Fruit fly (Drosophila melanogaster) whole organism, adult: ENCODE measurements around the gene CG11902.

Experiments
- CG11617 ChIP-seq: fragments of 200-800 bp; sonication (Bioruptor generic); optimal IDR thresholded peaks from 2 replicates; lab custom pipeline; 2017; ENCODE audit warnings: mild to moderate bottlenecking, missing biosample characterization, missing genetic modification reagents, missing genetic modification characterization
- CG12768 ChIP-seq: fragments of 200-800 bp; sonication (Bioruptor generic); optimal IDR thresholded peaks from 2 replicates; lab custom pipeline; 2017; ENCODE audit warnings: missing biosample characterization, missing genetic modification characterization, mild to moderate bottlenecking, moderate library complexity, missing genetic modification reagents
- CG14711 ChIP-seq: fragments of 200-800 bp; sonication (Bioruptor generic); optimal IDR thresholded peaks from 2 replicates; lab custom pipeline; 2018; ENCODE audit warnings: missing biosample characterization, mild to moderate bottlenecking, missing genetic modification characterization, moderate library complexity
- CG1620 ChIP-seq: fragments of 200-800 bp; sonication (Bioruptor generic); optimal IDR thresholded peaks from 2 replicates; lab custom pipeline; 2016; ENCODE audit warnings: missing biosample characterization, missing genetic modification characterization
- CG33017 ChIP-seq: fragments of 200-800 bp; sonication (Bioruptor generic); optimal IDR thresholded peaks from 2 replicates; lab custom pipeline; 2018; ENCODE audit warnings: missing biosample characterization, mild to moderate bottlenecking, missing genetic modification characterization, moderate library complexity
- CG5204 ChIP-seq: fragments of 200-800 bp; sonication (Bioruptor generic); optimal IDR thresholded peaks from 2 replicates; lab custom pipeline; 2016; ENCODE audit warnings: missing biosample characterization, missing genetic modification characterization
- CG7045 ChIP-seq: fragments of 200-800 bp; sonication (Bioruptor generic); optimal IDR thresholded peaks from 2 replicates; lab custom pipeline; 2017; ENCODE audit warnings: missing biosample characterization, mild to moderate bottlenecking, missing genetic modification characterization
- CG7101 ChIP-seq: fragments of 200-800 bp; sonication (Bioruptor generic); optimal IDR thresholded peaks from 2 replicates; lab custom pipeline; 2018; ENCODE audit warnings: missing biosample characterization, mild to moderate bottlenecking, missing genetic modification characterization, moderate library complexity
- Clk ChIP-seq: fragments of 200-800 bp; sonication (Bioruptor generic); optimal IDR thresholded peaks from 2 replicates; lab custom pipeline; 2017; ENCODE audit warnings: missing biosample characterization, missing genetic modification characterization
- Crg-1 ChIP-seq: fragments of 200-800 bp; sonication (Bioruptor generic); optimal IDR thresholded peaks from 2 replicates; lab custom pipeline; 2016; ENCODE audit warnings: missing biosample characterization, missing genetic modification characterization
- Hr96 ChIP-seq: fragments of 200-800 bp; sonication (Bioruptor generic); optimal IDR thresholded peaks from 2 replicates; lab custom pipeline; 2016; ENCODE audit warnings: missing biosample characterization, missing genetic modification characterization
- Mnt ChIP-seq: fragments of 200-800 bp; sonication (Bioruptor generic); optimal IDR thresholded peaks from 2 replicates; lab custom pipeline; 2016; ENCODE audit warnings: missing biosample characterization, mild to moderate bottlenecking, missing genetic modification characterization
- bab1 ChIP-seq: fragments of 200-800 bp; sonication (Bioruptor generic); optimal IDR thresholded peaks from 3 replicates; lab custom pipeline; 2019; ENCODE audit warnings: missing biosample characterization, mild to moderate bottlenecking, missing genetic modification characterization, moderate library complexity
- cic ChIP-seq: fragments of 200-800 bp; sonication (Bioruptor generic); optimal IDR thresholded peaks from 2 replicates; lab custom pipeline; 2017; ENCODE audit warnings: missing biosample characterization, mild to moderate bottlenecking, missing genetic modification characterization, moderate library complexity
- cnc ChIP-seq, 2 experiments: fragments of >200 bp; optimal IDR thresholded peaks; 2 replicates each; lab custom pipeline; 2017
- kay ChIP-seq: fragments of 200-800 bp; sonication (Bioruptor generic); peaks from one replicate; lab custom pipeline; 2016; ENCODE audit warnings: missing biosample characterization, missing genetic modification characterization, borderline replicate concordance
- ovo ChIP-seq: fragments of 200-800 bp; sonication (Bioruptor generic); optimal IDR thresholded peaks from 2 replicates; lab custom pipeline; 2016; ENCODE audit warnings: missing biosample characterization, missing genetic modification characterization
- pad ChIP-seq: fragments of 200-800 bp; sonication (Bioruptor generic); optimal IDR thresholded peaks from 3 replicates; lab custom pipeline; 2017; ENCODE audit warnings: missing biosample characterization, missing genetic modification characterization, mild to moderate bottlenecking, moderate library complexity, missing genetic modification reagents
- tj ChIP-seq: fragments of 200-800 bp; sonication (Bioruptor generic); optimal IDR thresholded peaks from 3 replicates; lab custom pipeline; 2017; ENCODE audit warnings: missing biosample characterization, mild to moderate bottlenecking, missing genetic modification characterization, moderate library complexity
- toe ChIP-seq: fragments of 200-800 bp; sonication (Bioruptor generic); optimal IDR thresholded peaks from 2 replicates; lab custom pipeline; 2016; ENCODE audit warnings: missing biosample characterization, missing genetic modification characterization

Gene CG11902

dm6 chr3R:25329079-25329478 lies 6.0 kb upstream of the CG11902 start, which contains the start of gene CHKov1:
TSS of gene CHKov1 (minus strand) at chr3R:25329316.
- TF ChIP-seq toe (no peak), tj (GFP tag; lab: Kevin White, UChicago) (no peak), CG1620 (GFP tag; lab: Kevin White, UChicago) (no peak), CG11617 (GFP tag; lab: Kevin White, UChicago) (peak; percentile 13), bab1 (GFP tag; lab: Kevin White, UChicago) (no peak), pad (no peak), cic (GFP tag; lab: Kevin White, UChicago) (peak; percentile 1), CG12768 (GFP tag; lab: Kevin White, UChicago) (peak; percentile 21), cnc (optimal IDR thresholded peaks at IDR 0.05; lab: Kevin White, UChicago) (no peak), Mnt (GFP tag; lab: Kevin White, UChicago) (no peak), Hr96 (GFP tag; lab: Kevin White, UChicago) (no peak), kay (GFP tag; lab: Kevin White, UChicago) (no peak), CG5204 (GFP tag; lab: Kevin White, UChicago) (no peak), CG33017 (tag; lab: Kevin White, UChicago) (peak; percentile 43)

DNA sequence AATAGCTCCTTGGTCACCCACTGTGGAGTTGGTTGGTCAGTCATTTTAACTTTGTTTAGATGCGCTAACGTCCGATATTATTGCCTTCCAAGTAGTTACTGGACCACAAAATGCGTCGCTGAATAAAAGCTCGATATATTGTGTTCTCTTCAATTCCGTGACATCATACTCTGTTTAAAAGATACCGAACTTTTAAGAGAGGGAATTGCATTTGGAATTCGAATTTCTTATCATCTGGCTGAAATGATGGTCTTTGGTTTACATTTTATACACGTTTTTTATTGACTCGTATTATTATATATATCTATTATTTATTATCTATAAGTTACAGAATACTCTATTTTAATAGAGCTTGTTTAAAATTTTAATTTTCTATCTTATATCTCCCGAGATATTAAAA lies 4.0 kb upstream of the CG11902 start, which contains the start of gene CHKov2:
Gene CHKov2 (minus strand): TSS at position 101 of the 400 bp plus-strand sequence.
- TF ChIP-seq Clk (GFP tag; lab: Kevin White, UChicago) (no peak), cic (GFP tag; lab: Kevin White, UChicago) (peak; percentile 5)

- TF ChIP-seq CG7045 (GFP tag; lab: Kevin White, UChicago): no peak
- TF ChIP-seq cic (GFP tag; lab: Kevin White, UChicago): no peak
- no peak for TF ChIP-seq Mnt (GFP tag; lab: Kevin White, UChicago)
- no peak for TF ChIP-seq CG1620 (GFP tag; lab: Kevin White, UChicago)
- no peak for TF ChIP-seq ovo (GFP tag; lab: Kevin White, UChicago)
- TF ChIP-seq CG12768 (GFP tag; lab: Kevin White, UChicago): no peak
- no peak for TF ChIP-seq CG11617 (GFP tag; lab: Kevin White, UChicago)
- TF ChIP-seq toe: no peak
- TF ChIP-seq CG5204 (GFP tag; lab: Kevin White, UChicago): no peak
- TF ChIP-seq CG7101 (tag; lab: Kevin White, UChicago): no peak
- no peak for TF ChIP-seq Clk (GFP tag; lab: Kevin White, UChicago)
- no peak for TF ChIP-seq pad
- no peak for TF ChIP-seq bab1 (GFP tag; lab: Kevin White, UChicago)
- no peak for TF ChIP-seq CG33017 (tag; lab: Kevin White, UChicago)
- TF ChIP-seq CG14711 (tag; lab: Kevin White, UChicago): no peak
- no peak for TF ChIP-seq cnc (optimal IDR thresholded peaks at IDR 0.05; lab: Kevin White, UChicago)
- no peak for TF ChIP-seq tj (GFP tag; lab: Kevin White, UChicago)
- no peak for TF ChIP-seq Hr96 (GFP tag; lab: Kevin White, UChicago)
- no peak for TF ChIP-seq Crg-1 (GFP tag; lab: Kevin White, UChicago)
Measured at dm6 chr3R:25339952-25340351, 4.9 kb downstream of the CG11902 start, which contains the start of gene rha. TSS of gene rha (plus strand) at chr3R:25340252.

- TF ChIP-seq tj (GFP tag; lab: Kevin White, UChicago) (peak; percentile 43), bab1 (GFP tag; lab: Kevin White, UChicago) (no peak)
Measured at dm6 chr3R:25346899-25347298, 11.8 kb downstream of the CG11902 start, which contains the start of gene tobi. TSS of gene tobi (minus strand) at chr3R:25346921.

DNA sequence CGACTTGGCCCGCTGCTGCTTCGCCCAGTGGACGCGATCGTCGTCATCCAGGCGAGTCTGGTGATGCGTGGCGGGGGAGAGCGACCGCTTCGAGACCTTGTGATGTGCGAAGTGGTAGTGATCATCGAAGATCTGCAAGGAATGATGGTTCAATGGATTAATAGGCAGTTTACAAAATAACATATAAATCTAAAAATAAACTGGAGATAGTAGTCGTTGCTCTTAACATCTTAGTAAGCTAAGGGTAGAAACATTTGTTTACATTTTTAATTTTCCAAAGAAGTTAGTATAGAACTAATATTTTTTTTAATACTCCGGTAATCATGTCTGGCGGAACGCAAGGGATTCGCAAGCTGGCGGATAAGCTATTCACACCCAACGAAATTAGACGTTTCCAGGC lies 22.9 kb downstream of the CG11902 start, which contains the start of gene ND-49L:
Gene ND-49L (plus strand): TSS at position 301 of the 400 bp plus-strand sequence.
- TF ChIP-seq cic (GFP tag; lab: Kevin White, UChicago) (no peak), pad (no peak), ovo (GFP tag; lab: Kevin White, UChicago) (no peak), Clk (GFP tag; lab: Kevin White, UChicago) (no peak), CG7101 (tag; lab: Kevin White, UChicago) (no peak), kay (GFP tag; lab: Kevin White, UChicago) (no peak), Crg-1 (GFP tag; lab: Kevin White, UChicago) (no peak), CG11617 (GFP tag; lab: Kevin White, UChicago) (no peak), CG5204 (GFP tag; lab: Kevin White, UChicago) (no peak)

- TF ChIP-seq ovo (GFP tag; lab: Kevin White, UChicago) (no peak), Clk (GFP tag; lab: Kevin White, UChicago) (no peak), Crg-1 (GFP tag; lab: Kevin White, UChicago) (no peak)
Measured at dm6 chr3R:25382681-25383080, 47.6 kb downstream of the CG11902 start, which contains the start of gene alrm. TSS of gene alrm (minus strand) at chr3R:25382781.

dm6 chr3R:25383400-25383799 lies 48.3 kb downstream of the CG11902 start, which contains the start of gene CG31437:
TSS of gene CG31437 (plus strand) at chr3R:25383700.
- TF ChIP-seq CG14711 (tag; lab: Kevin White, UChicago): no peak
- no peak for TF ChIP-seq CG11617 (GFP tag; lab: Kevin White, UChicago)
- TF ChIP-seq CG1620 (GFP tag; lab: Kevin White, UChicago): no peak
- no peak for TF ChIP-seq CG12768 (GFP tag; lab: Kevin White, UChicago)
- no peak for TF ChIP-seq bab1 (GFP tag; lab: Kevin White, UChicago)
- no peak for TF ChIP-seq CG7045 (GFP tag; lab: Kevin White, UChicago)
- no peak for TF ChIP-seq cic (GFP tag; lab: Kevin White, UChicago)
- no peak for TF ChIP-seq pad
- no peak for TF ChIP-seq Crg-1 (GFP tag; lab: Kevin White, UChicago)
- no peak for TF ChIP-seq tj (GFP tag; lab: Kevin White, UChicago)
- TF ChIP-seq CG5204 (GFP tag; lab: Kevin White, UChicago): no peak
- TF ChIP-seq Clk (GFP tag; lab: Kevin White, UChicago): no peak
- no peak for TF ChIP-seq Hr96 (GFP tag; lab: Kevin White, UChicago)
